Worm (Caenorhabditis elegans): ENCODE measurements around the gene sdz-36.

- TF ChIP-seq lin-13 (GFP tag; optimal IDR thresholded peaks at IDR 0.05) = no peak
- no peak for TF ChIP-seq nhr-77 (tag; optimal IDR thresholded peaks at IDR 0.05)
- TF ChIP-seq dpl-1 (GFP tag; optimal IDR thresholded peaks at IDR 0.05) = no peak
- TF ChIP-seq zag-1 (tag; optimal IDR thresholded peaks at IDR 0.05) = no peak
- TF ChIP-seq fkh-4 (tag; optimal IDR thresholded peaks at IDR 0.05; ENCODE audit: borderline replicate concordance) = no peak
- TF ChIP-seq unc-62 (GFP tag; optimal IDR thresholded peaks at IDR 0.05) = no peak
- TF ChIP-seq elt-3 (tag; optimal IDR thresholded peaks at IDR 0.05) = no peak
- no peak for TF ChIP-seq tlp-1 (tag; optimal IDR thresholded peaks at IDR 0.05)
- TF ChIP-seq ceh-82 (tag; optimal IDR thresholded peaks at IDR 0.05) = no peak
- TF ChIP-seq ama-1 (optimal IDR thresholded peaks at IDR 0.05) = no peak
These were observed 7.3 kb upstream of the sdz-36 start, which contains the start of the genes htas-1 and ZK1251.3 for ce11 chrIV:9683433-9683832.

Data from whole organism, L1 larva.